Fruit fly (Drosophila melanogaster) whole organism, adult: ENCODE results near the gene CG1835.

ENCODE experiments used
- CG14711 ChIP-seq: fragments of 200-800 bp; sonication (Bioruptor generic); optimal IDR thresholded peaks from 2 replicates; lab custom pipeline; 2018; ENCODE audit warnings: missing biosample characterization, mild to moderate bottlenecking, missing genetic modification characterization, moderate library complexity
- cnc ChIP-seq, 2 experiments: fragments of >200 bp; optimal IDR thresholded peaks; 2 replicates each; lab custom pipeline; 2017

DNA sequence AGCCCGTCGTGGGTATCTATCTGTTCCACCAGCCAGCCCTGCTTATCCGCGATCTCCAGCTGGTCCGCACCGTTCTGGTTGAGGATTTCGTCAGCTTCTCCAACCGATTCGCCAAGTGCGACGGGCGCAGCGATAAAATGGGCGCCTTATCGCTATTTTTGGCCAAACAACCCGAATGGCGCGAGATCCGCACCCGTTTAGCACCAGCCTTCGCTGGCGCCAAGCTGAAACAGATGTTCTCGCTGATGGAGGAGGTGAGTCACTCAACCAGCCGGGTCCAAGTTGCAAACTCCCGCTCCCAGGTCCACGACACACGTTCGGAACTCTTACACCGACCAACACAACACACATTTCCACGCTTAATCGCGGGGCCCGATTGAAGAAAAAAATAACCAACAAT, 3.1 kb upstream of the CG1835 start:
- no peak for TF ChIP-seq cnc (optimal IDR thresholded peaks at IDR 0.05; lab: Kevin White, UChicago)
- no peak for TF ChIP-seq CG14711 (tag; lab: Kevin White, UChicago)
